Fruit fly (Drosophila melanogaster): ENCODE measurements around the gene CG16813.
A peak's percentile ranks its signal among the peaks of the same experiment; 100 is the strongest.

Gene CG16813

dm6 chr2L:13260740-13261139 lies 33.4 kb downstream of the CG16813 start, which contains the start of gene CG44085:
TSS of gene CG44085 (plus strand) at chr2L:13261008.
- TF ChIP-seq EcR (GFP tag; optimal IDR thresholded peaks at IDR 0.05) (no peak), Pif1B (GFP tag; optimal IDR thresholded peaks at IDR 0.05) (no peak), CG8301 (tag; optimal IDR thresholded peaks at IDR 0.05) (no peak), Pif1A (GFP tag; optimal IDR thresholded peaks at IDR 0.05) (no peak), Ets98B (GFP tag; IDR thresholded peaks at IDR 0.05) (no peak), Snoo (tag; optimal IDR thresholded peaks at IDR 0.05) (no peak), CG34367 (tag; optimal IDR thresholded peaks at IDR 0.05) (no peak), CG13204 (GFP tag; optimal IDR thresholded peaks at IDR 0.05) (no peak), CG10348 (GFP tag; IDR thresholded peaks at IDR 0.05) (no peak), CG32121 (GFP tag; IDR thresholded peaks at IDR 0.05) (no peak), CG15710 (tag; optimal IDR thresholded peaks at IDR 0.05) (no peak), CG9948 (tag; optimal IDR thresholded peaks at IDR 0.05) (no peak), CG4496 (GFP tag; IDR thresholded peaks at IDR 0.05) (no peak), CG12605 (GFP tag; IDR thresholded peaks at IDR 0.05) (no peak)

DNA sequence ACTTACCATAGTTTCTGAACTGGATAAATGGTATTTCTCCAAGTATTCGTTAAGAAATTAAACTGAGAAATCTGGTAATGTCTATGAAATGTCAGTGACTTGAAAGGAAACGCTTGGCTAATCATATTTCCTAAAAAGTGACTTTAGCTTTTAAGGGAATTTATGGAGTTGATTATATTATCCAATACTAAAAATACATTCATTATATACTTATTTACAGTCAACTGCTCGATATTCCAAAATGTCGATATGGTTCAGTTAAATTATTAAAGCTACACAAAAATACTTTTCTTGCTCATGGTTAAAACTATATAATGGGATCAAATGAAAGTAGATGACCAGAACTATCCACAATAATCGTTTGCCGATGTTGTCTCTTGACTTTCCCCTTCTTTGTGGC lies 38.4 kb downstream of the CG16813 start, which contains the start of gene CG31848:
Gene CG31848, minus strand, starts transcription at position 101 of the 400 bp plus-strand sequence.
- TF ChIP-seq CG8159 (tag; optimal IDR thresholded peaks at IDR 0.05) = no peak
- no peak for TF ChIP-seq Pif1A (GFP tag; optimal IDR thresholded peaks at IDR 0.05)

DNA sequence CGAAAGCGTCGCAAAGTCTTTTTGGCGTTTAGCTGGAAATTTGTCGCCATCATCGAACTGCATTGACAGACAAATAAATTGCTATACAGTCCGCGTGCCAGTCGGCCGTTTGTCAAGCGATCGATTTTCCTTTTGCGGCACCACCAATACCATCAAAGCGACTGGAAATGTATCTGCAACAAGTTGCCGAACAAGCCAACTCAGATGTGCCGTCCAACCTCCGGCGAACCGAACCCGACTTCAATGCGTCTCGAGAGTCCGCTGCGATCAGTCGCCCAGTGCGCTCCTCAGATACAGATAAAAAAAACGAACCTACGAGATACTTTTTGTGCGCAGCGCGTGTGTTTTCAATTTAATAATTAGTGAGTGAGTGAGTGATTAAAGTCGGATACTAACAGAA lies 39.3 kb downstream of the CG16813 start:
- TF ChIP-seq CG8301 (tag; optimal IDR thresholded peaks at IDR 0.05) (no peak), CG14655 (GFP tag; optimal IDR thresholded peaks at IDR 0.05) (peak; percentile 11), rn (GFP tag; IDR thresholded peaks at IDR 0.05) (no peak), Pif1A (GFP tag; optimal IDR thresholded peaks at IDR 0.05) (no peak), CG34367 (tag; optimal IDR thresholded peaks at IDR 0.05) (no peak), CG10348 (GFP tag; IDR thresholded peaks at IDR 0.05) (no peak), Snoo (tag; optimal IDR thresholded peaks at IDR 0.05) (no peak), CG32121 (GFP tag; IDR thresholded peaks at IDR 0.05) (no peak), D1 (tag; optimal IDR thresholded peaks at IDR 0.05) (no peak), CG4496 (GFP tag; IDR thresholded peaks at IDR 0.05) (0 out of 3 replicates have a peak, but pooled peaks have one; percentile 7), CG13204 (GFP tag; optimal IDR thresholded peaks at IDR 0.05) (peak; percentile 49), CG15710 (tag; optimal IDR thresholded peaks at IDR 0.05) (no peak), Pif1B (GFP tag; optimal IDR thresholded peaks at IDR 0.05) (no peak), EcR (GFP tag; optimal IDR thresholded peaks at IDR 0.05) (peak; percentile 21), CG17806 (tag; optimal IDR thresholded peaks at IDR 0.05) (no peak), CG12605 (GFP tag; IDR thresholded peaks at IDR 0.05) (no peak), fd96Ca (GFP tag; IDR thresholded peaks at IDR 0.05) (no peak), CG9948 (tag; optimal IDR thresholded peaks at IDR 0.05) (no peak), gl (tag; optimal IDR thresholded peaks at IDR 0.05) (no peak)

DNA sequence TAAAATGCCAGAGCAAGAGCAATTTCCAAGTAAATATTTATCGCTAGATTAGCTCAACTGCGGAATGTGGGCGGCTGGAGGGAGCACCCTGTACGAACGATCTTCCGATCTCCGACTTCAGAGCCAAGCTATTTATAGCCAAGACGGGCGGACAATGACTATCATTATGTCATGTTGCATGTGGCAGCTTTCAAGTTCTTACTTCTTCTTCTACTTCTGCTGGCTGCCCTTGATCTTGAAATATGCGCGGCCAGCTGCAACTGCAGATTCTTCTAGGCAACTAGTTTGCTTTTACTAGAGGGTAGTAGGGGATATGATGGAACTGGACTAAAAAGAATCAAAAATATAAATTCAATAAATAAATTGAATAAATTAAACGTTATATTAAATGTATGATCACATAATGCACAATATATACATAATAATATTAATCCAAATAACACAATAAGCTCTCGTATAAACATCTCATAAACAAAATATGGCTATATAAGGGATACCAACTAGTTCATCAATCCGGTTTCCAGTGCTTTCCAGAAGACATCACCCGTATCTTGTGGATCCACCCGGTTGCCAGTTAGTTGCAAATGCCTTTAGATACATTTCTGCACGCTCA lies 40.8 kb downstream of the CG16813 start:
- TF ChIP-seq Pif1B (GFP tag; optimal IDR thresholded peaks at IDR 0.05) (peak; percentile 33), CG8301 (tag; optimal IDR thresholded peaks at IDR 0.05) (peak; percentile 52), CG10348 (GFP tag; IDR thresholded peaks at IDR 0.05) (no peak), CG9948 (tag; optimal IDR thresholded peaks at IDR 0.05) (peak; percentile 65), CG14655 (GFP tag; optimal IDR thresholded peaks at IDR 0.05) (peak; percentile 71), CG34367 (tag; optimal IDR thresholded peaks at IDR 0.05) (peak; percentile 12), EcR (GFP tag; optimal IDR thresholded peaks at IDR 0.05) (peak; percentile 74), CG17806 (tag; optimal IDR thresholded peaks at IDR 0.05) (peak; percentile 58), Pif1A (GFP tag; optimal IDR thresholded peaks at IDR 0.05) (peak; percentile 7), D1 (tag; optimal IDR thresholded peaks at IDR 0.05) (peak; percentile 60), fd96Ca (GFP tag; IDR thresholded peaks at IDR 0.05) (no peak), CG12605 (GFP tag; IDR thresholded peaks at IDR 0.05) (peak; percentile 21; the same call in 1 of the 2 replicates), CG8159 (tag; optimal IDR thresholded peaks at IDR 0.05) (peak; percentile 76), Ets98B (GFP tag; IDR thresholded peaks at IDR 0.05) (no peak), rn (GFP tag; IDR thresholded peaks at IDR 0.05) (no peak), Snoo (tag; optimal IDR thresholded peaks at IDR 0.05) (no peak), CG13204 (GFP tag; optimal IDR thresholded peaks at IDR 0.05) (no peak), gl (tag; optimal IDR thresholded peaks at IDR 0.05) (no peak), CG32121 (GFP tag; IDR thresholded peaks at IDR 0.05) (no peak), CG4496 (GFP tag; IDR thresholded peaks at IDR 0.05) (peak; percentile 42; the same call in 1 of the 3 replicates), CG15710 (tag; optimal IDR thresholded peaks at IDR 0.05) (peak; percentile 46)

dm6 chr2L:13272541-13272940 lies 45.2 kb downstream of the CG16813 start:
- TF ChIP-seq CG13204 (GFP tag; optimal IDR thresholded peaks at IDR 0.05) (peak; percentile 65), CG8301 (tag; optimal IDR thresholded peaks at IDR 0.05) (no peak), CG9948 (tag; optimal IDR thresholded peaks at IDR 0.05) (no peak), CG4496 (GFP tag; IDR thresholded peaks at IDR 0.05) (no peak)
